Worm (Caenorhabditis elegans) whole organism, L2 larva: Measurements from ENCODE around the gene Y46H3A.4.

Source experiments
- aly-2 ChIP-seq: fragments of 150-350 bp; optimal IDR thresholded peaks from 2 replicates; lab custom pipeline; 2014; ENCODE audit warnings: missing biosample characterization, missing genetic modification characterization
- blmp-1 ChIP-seq: sonication (generic microtip); optimal IDR thresholded peaks from 2 replicates; lab custom pipeline; 2017; ENCODE audit warnings: missing genetic modification characterization, mild to moderate bottlenecking, missing compliant biosample characterization, antibody characterized with exemption, moderate library complexity; ENCODE audit not compliant: insufficient read depth
- egl-27 ChIP-seq: sonication (generic microtip); optimal IDR thresholded peaks from 3 replicates; lab custom pipeline; 2017; ENCODE audit warnings: missing biosample characterization, missing genetic modification reagents, missing genetic modification characterization
- lin-39 ChIP-seq: fragments of 150-350 bp; optimal IDR thresholded peaks from 2 replicates; lab custom pipeline; 2014; ENCODE audit warnings: missing biosample characterization, missing genetic modification reagents, missing genetic modification characterization
- nhr-25 ChIP-seq: fragments of 150-350 bp; sonication (generic microtip); optimal IDR thresholded peaks from 3 replicates; lab custom pipeline; 2014; ENCODE audit warnings: missing biosample characterization, missing genetic modification characterization
- nhr-77 ChIP-seq: fragments of 150-350 bp; optimal IDR thresholded peaks from 2 replicates; lab custom pipeline; 2014; ENCODE audit warnings: missing biosample characterization, missing genetic modification characterization
- skn-1 ChIP-seq: sonication (generic microtip); optimal IDR thresholded peaks from 2 replicates; lab custom pipeline; 2017; ENCODE audit warnings: missing biosample characterization, missing genetic modification characterization
- unc-39 ChIP-seq: fragments of 150-350 bp; optimal IDR thresholded peaks from 2 replicates; lab custom pipeline; 2014; ENCODE audit warnings: missing biosample characterization, missing genetic modification characterization
- ztf-1 ChIP-seq: fragments of 200-800 bp; sonication (Bioruptor generic); conservative IDR thresholded peaks from 2 replicates; pipeline ENCODE4 v1.3.6; 2022; ENCODE audit warnings: missing genetic modification characterization, missing compliant biosample characterization
- ztf-4 ChIP-seq: fragments of 150-350 bp; optimal IDR thresholded peaks from 2 replicates; lab custom pipeline; 2014; ENCODE audit warnings: missing biosample characterization, missing genetic modification characterization

DNA sequence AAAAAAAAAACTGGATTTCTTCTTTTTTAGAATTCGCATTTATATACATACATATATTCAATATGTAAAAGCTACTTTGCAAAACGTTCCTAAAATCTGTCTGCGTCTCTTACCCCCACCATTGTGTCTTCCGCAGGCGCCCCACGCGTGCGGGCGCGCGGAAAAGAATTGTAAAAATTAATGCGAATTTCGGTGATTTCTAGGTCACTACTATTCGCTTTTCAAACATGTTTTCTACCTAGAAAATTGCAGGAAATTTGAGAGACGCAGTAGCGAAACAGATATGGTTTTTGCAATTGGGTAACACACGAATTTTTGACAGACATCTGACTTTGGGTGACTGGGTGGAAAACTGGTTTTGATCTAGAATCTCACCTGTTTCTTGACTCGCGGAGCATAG, 44.2 kb upstream of the Y46H3A.4 start:
- TF ChIP-seq unc-39 (tag; lab: Kevin White, UChicago) (no peak), lin-39 (tag; lab: Kevin White, UChicago) (no peak), nhr-77 (tag; lab: Kevin White, UChicago) (no peak), ztf-4 (tag; lab: Kevin White, UChicago) (no peak), skn-1 (tag; lab: Kevin White, UChicago) (no peak), aly-2 (tag; lab: Kevin White, UChicago) (no peak), blmp-1 (tag; lab: Kevin White, UChicago) (no peak), ztf-1 (GFP tag; lab: Robert Waterston, UW) (no peak), egl-27 (no peak), nhr-25 (tag; lab: Kevin White, UChicago) (peak; percentile 23)
